Worm (Caenorhabditis elegans) whole organism, L4 larva: ENCODE results near the gene T24H10.1.

ENCODE experiments used
- D1046.2 ChIP-seq: fragments of 200-800 bp; sonication (Bioruptor generic); IDR thresholded peaks from 2 replicates; pipeline ENCODE4 v1.3.6; 2022; ENCODE audit warnings: missing genetic modification characterization, missing compliant biosample characterization
- R02D3.7 ChIP-seq: fragments of 150-350 bp; sonication (generic microtip); optimal IDR thresholded peaks from 3 replicates; lab custom pipeline; 2014; ENCODE audit warnings: missing biosample characterization, missing genetic modification characterization
- T20F7.1 ChIP-seq: fragments of 200-800 bp; sonication (Bioruptor generic); optimal IDR thresholded peaks from 2 replicates; lab custom pipeline; 2018; ENCODE audit warnings: mild to moderate bottlenecking, missing genetic modification characterization, missing compliant biosample characterization
- aly-2 ChIP-seq: sonication (generic microtip); optimal IDR thresholded peaks from 2 replicates; lab custom pipeline; 2018; ENCODE audit warnings: missing biosample characterization, missing genetic modification characterization
- arid-1 ChIP-seq: fragments of 200-800 bp; sonication (Bioruptor generic); conservative IDR thresholded peaks from 2 replicates; pipeline ENCODE4 v1.3.6; 2022; ENCODE audit warnings: missing genetic modification reagents, missing genetic modification characterization, missing compliant biosample characterization
- daf-12 ChIP-seq: fragments of 150-350 bp; optimal IDR thresholded peaks from 2 replicates; lab custom pipeline; 2014; ENCODE audit warnings: missing biosample characterization, missing genetic modification reagents, missing genetic modification characterization
- lin-13 ChIP-seq: fragments of 150-350 bp; optimal IDR thresholded peaks from 2 replicates; lab custom pipeline; 2014; ENCODE audit warnings: missing biosample characterization, missing genetic modification reagents, missing genetic modification characterization
- lin-29 ChIP-seq: fragments of 200-800 bp; sonication (Bioruptor generic); IDR thresholded peaks from 2 replicates; pipeline ENCODE4 v1.3.6; 2022; ENCODE audit warnings: missing genetic modification reagents, missing genetic modification characterization, missing compliant biosample characterization
- nhr-237 ChIP-seq: sonication (generic microtip); optimal IDR thresholded peaks from 2 replicates; lab custom pipeline; 2017; ENCODE audit warnings: missing biosample characterization, missing genetic modification characterization
- nhr-6 ChIP-seq: fragments of 150-350 bp; optimal IDR thresholded peaks from 2 replicates; lab custom pipeline; 2014; ENCODE audit warnings: missing biosample characterization, missing genetic modification characterization
- nhr-77 ChIP-seq: fragments of 150-350 bp; optimal IDR thresholded peaks from 2 replicates; lab custom pipeline; 2014; ENCODE audit warnings: missing biosample characterization, missing genetic modification characterization
- saeg-2 ChIP-seq: fragments of 200-800 bp; sonication (Bioruptor generic); IDR thresholded peaks from 2 replicates; pipeline ENCODE4 v1.3.6; 2022; ENCODE audit warnings: missing genetic modification reagents, missing genetic modification characterization, missing compliant biosample characterization
- ztf-11 ChIP-seq: fragments of 150-350 bp; optimal IDR thresholded peaks from 2 replicates; lab custom pipeline; 2014; ENCODE audit warnings: missing biosample characterization, missing genetic modification characterization

ce11 chrII:9145961-9146360 lies 46.8 kb downstream of the T24H10.1 start, which contains the start of gene W07A12.4:
- TF ChIP-seq nhr-77 (tag; lab: Kevin White, UChicago) = no peak
- no peak for TF ChIP-seq ztf-11
- no peak for TF ChIP-seq lin-13 (GFP tag; lab: Kevin White, UChicago)
- no peak for TF ChIP-seq aly-2 (tag; lab: Kevin White, UChicago)
- TF ChIP-seq lin-29 (GFP tag; lab: Robert Waterston, UW) = no peak
- TF ChIP-seq R02D3.7 (tag; lab: Kevin White, UChicago) = no peak
- no peak for TF ChIP-seq daf-12
- TF ChIP-seq saeg-2 (GFP tag; lab: Robert Waterston, UW) = no peak
- TF ChIP-seq T20F7.1 (GFP tag; lab: Kevin White, UChicago) = no peak
- no peak for TF ChIP-seq nhr-6 (tag; lab: Kevin White, UChicago)
- no peak for TF ChIP-seq arid-1 (GFP tag; lab: Robert Waterston, UW)
- TF ChIP-seq D1046.2 = no peak
- no peak for TF ChIP-seq nhr-237
